Fruit fly (Drosophila melanogaster) whole organism, embryonic: Measurements from ENCODE around the gene Cyfip.
A peak's percentile ranks its signal among the peaks of the same experiment; 100 is the strongest.

Experiments
- CG10267 ChIP-seq: fragments of 200-800 bp; sonication (Bioruptor generic); optimal IDR thresholded peaks from 2 replicates; lab custom pipeline; 2018; ENCODE audit warnings: missing biosample characterization, mild to moderate bottlenecking, missing genetic modification characterization, moderate library complexity
- CG10565 ChIP-seq: fragments of 200-800 bp; sonication (Bioruptor generic); optimal IDR thresholded peaks from 3 replicates; lab custom pipeline; 2016; ENCODE audit warnings: missing biosample characterization, mild to moderate bottlenecking, missing genetic modification characterization
- CG10979 ChIP-seq: fragments of 200-800 bp; sonication (Bioruptor generic); optimal IDR thresholded peaks from 2 replicates; lab custom pipeline; 2018; ENCODE audit warnings: missing biosample characterization, mild to moderate bottlenecking, missing genetic modification characterization, moderate library complexity
- CG12071 ChIP-seq: fragments of 200-800 bp; sonication (Bioruptor generic); optimal IDR thresholded peaks from 3 replicates; lab custom pipeline; 2018; ENCODE audit warnings: missing biosample characterization, mild to moderate bottlenecking, missing genetic modification characterization
- CG14014 ChIP-seq: fragments of 200-800 bp; sonication (Bioruptor generic); IDR thresholded peaks from 2 replicates; pipeline ENCODE4 v1.3.6; 2022; ENCODE audit warnings: missing biosample characterization, missing genetic modification characterization
- CG14860 ChIP-seq: fragments of 200-800 bp; sonication (Bioruptor generic); IDR thresholded peaks from 3 replicates; pipeline ENCODE4 v1.3.6; 2022; ENCODE audit warnings: missing biosample characterization, missing genetic modification characterization; ENCODE audit not compliant: partially characterized antibody
- CG15073 ChIP-seq: fragments of 200-800 bp; sonication (Bioruptor generic); optimal IDR thresholded peaks from 2 replicates; lab custom pipeline; 2016; ENCODE audit warnings: missing biosample characterization, missing genetic modification characterization
- CG15479 ChIP-seq: fragments of 200-800 bp; sonication (Bioruptor generic); optimal IDR thresholded peaks from 3 replicates; lab custom pipeline; 2019; ENCODE audit warnings: missing biosample characterization, mild to moderate bottlenecking, missing genetic modification characterization, moderate library complexity
- CG1603 ChIP-seq: fragments of 200-800 bp; sonication (Bioruptor generic); optimal IDR thresholded peaks from 2 replicates; lab custom pipeline; 2019; ENCODE audit warnings: missing biosample characterization, mild to moderate bottlenecking, missing genetic modification characterization, moderate library complexity
- CG17359 ChIP-seq: fragments of 200-800 bp; sonication (Bioruptor generic); optimal IDR thresholded peaks from 3 replicates; lab custom pipeline; 2018; ENCODE audit warnings: missing biosample characterization, mild to moderate bottlenecking, missing genetic modification characterization, moderate library complexity
- CG18011 ChIP-seq: fragments of 200-800 bp; sonication (Bioruptor generic); optimal IDR thresholded peaks from 2 replicates; lab custom pipeline; 2017; ENCODE audit warnings: missing biosample characterization, missing genetic modification characterization, mild to moderate bottlenecking, moderate library complexity, missing genotype
- CG2712 ChIP-seq: fragments of 200-800 bp; optimal IDR thresholded peaks from 3 replicates; lab custom pipeline; 2019; ENCODE audit warnings: missing biosample characterization, mild to moderate bottlenecking, missing genetic modification characterization, moderate library complexity
- CG30403 ChIP-seq: fragments of 200-800 bp; sonication (Bioruptor generic); optimal IDR thresholded peaks from 3 replicates; lab custom pipeline; 2016; ENCODE audit warnings: missing biosample characterization, missing genetic modification characterization
- CG4282 ChIP-seq: fragments of 200-800 bp; sonication (Bioruptor generic); optimal IDR thresholded peaks from 2 replicates; lab custom pipeline; 2016; ENCODE audit warnings: missing biosample characterization, missing genetic modification characterization
- CG4707 ChIP-seq: fragments of 200-800 bp; sonication (Bioruptor generic); optimal IDR thresholded peaks from 2 replicates; lab custom pipeline; 2018; ENCODE audit warnings: missing biosample characterization, mild to moderate bottlenecking, missing genetic modification characterization, moderate library complexity
- CG7357 ChIP-seq: fragments of 200-800 bp; sonication (Bioruptor generic); IDR thresholded peaks from 3 replicates; pipeline ENCODE4 v1.3.6; 2022; ENCODE audit warnings: missing biosample characterization, missing genetic modification characterization
- CG7556 ChIP-seq: fragments of 200-800 bp; sonication (Bioruptor generic); optimal IDR thresholded peaks from 2 replicates; lab custom pipeline; 2017; ENCODE audit warnings: missing biosample characterization, mild to moderate bottlenecking, missing genetic modification characterization
- CG9437 ChIP-seq: fragments of 200-800 bp; sonication (Bioruptor generic); optimal IDR thresholded peaks from 2 replicates; lab custom pipeline; 2018; ENCODE audit warnings: missing biosample characterization, mild to moderate bottlenecking, missing genetic modification characterization
- CoRest ChIP-seq: fragments of 200-800 bp; sonication (Bioruptor generic); optimal IDR thresholded peaks from 3 replicates; lab custom pipeline; 2018; ENCODE audit warnings: missing biosample characterization, mild to moderate bottlenecking, missing genetic modification characterization, moderate library complexity
- E2f2 ChIP-seq: fragments of 200-800 bp; sonication (Bioruptor generic); IDR thresholded peaks from 2 replicates; pipeline ENCODE4 v1.3.6; 2022; ENCODE audit warnings: missing biosample characterization, missing genetic modification characterization
- HHEX ChIP-seq: fragments of 200-800 bp; sonication (Bioruptor generic); optimal IDR thresholded peaks from 3 replicates; lab custom pipeline; 2017; ENCODE audit warnings: missing biosample characterization, mild to moderate bottlenecking, missing genetic modification characterization, missing genetic modification reagents
- Oli ChIP-seq: fragments of 200-800 bp; sonication (Bioruptor generic); optimal IDR thresholded peaks from 2 replicates; lab custom pipeline; 2018; ENCODE audit warnings: missing biosample characterization, mild to moderate bottlenecking, missing genetic modification characterization, moderate library complexity
- PHDP ChIP-seq: fragments of 200-800 bp; sonication (Bioruptor generic); optimal IDR thresholded peaks from 3 replicates; lab custom pipeline; 2018; ENCODE audit warnings: missing biosample characterization, mild to moderate bottlenecking, missing genetic modification characterization, moderate library complexity
- Sin3A ChIP-seq: fragments of >200 bp; optimal IDR thresholded peaks from 2 replicates; lab custom pipeline; 2018
- Six4 ChIP-seq: fragments of 200-800 bp; sonication (Bioruptor generic); optimal IDR thresholded peaks from 2 replicates; lab custom pipeline; 2016; ENCODE audit warnings: missing biosample characterization, missing genetic modification characterization
- abd-A ChIP-seq: fragments of 200-800 bp; sonication (Bioruptor generic); optimal IDR thresholded peaks from 3 replicates; lab custom pipeline; 2019; ENCODE audit warnings: missing biosample characterization, mild to moderate bottlenecking, missing genetic modification characterization, moderate library complexity
- bbx ChIP-seq: fragments of 200-800 bp; sonication (Bioruptor generic); IDR thresholded peaks from 2 replicates; pipeline ENCODE4 v1.3.6; 2022; ENCODE audit warnings: missing biosample characterization, missing genetic modification characterization; ENCODE audit not compliant: partially characterized antibody
- bsh ChIP-seq, 2 experiments: fragments of 200-800 bp; sonication (Bioruptor generic); optimal IDR thresholded peaks; 2 replicates each; lab custom pipeline; 2017 to 2018; ENCODE audit warnings: mild to moderate bottlenecking in 2 of 2, missing biosample characterization in 2 of 2, missing genetic modification characterization in 2 of 2, moderate library complexity in 1 of 2
- ci ChIP-seq: fragments of 200-800 bp; sonication (Bioruptor generic); IDR thresholded peaks from 3 replicates; pipeline ENCODE4 v1.3.6; 2022; ENCODE audit warnings: missing biosample characterization, missing genetic modification characterization
- crc ChIP-seq: fragments of 200-800 bp; sonication (Bioruptor generic); optimal IDR thresholded peaks from 2 replicates; lab custom pipeline; 2016; ENCODE audit warnings: missing biosample characterization, missing genetic modification characterization
- exex ChIP-seq: fragments of 200-800 bp; sonication (Bioruptor generic); optimal IDR thresholded peaks from 4 replicates; lab custom pipeline; 2018; ENCODE audit warnings: missing biosample characterization, mild to moderate bottlenecking, missing genetic modification characterization, moderate library complexity
- fd64A ChIP-seq: fragments of 200-800 bp; sonication (Bioruptor generic); optimal IDR thresholded peaks from 3 replicates; lab custom pipeline; 2018; ENCODE audit warnings: missing biosample characterization, mild to moderate bottlenecking, missing genetic modification characterization
- fd96Cb ChIP-seq: fragments of 200-800 bp; sonication (Bioruptor generic); optimal IDR thresholded peaks from 2 replicates; lab custom pipeline; 2018; ENCODE audit warnings: missing biosample characterization, mild to moderate bottlenecking, missing genetic modification characterization, moderate library complexity
- grau ChIP-seq: fragments of 200-800 bp; optimal IDR thresholded peaks from 3 replicates; lab custom pipeline; 2019; ENCODE audit warnings: missing biosample characterization, mild to moderate bottlenecking, missing genetic modification characterization, moderate library complexity
- gsb-n ChIP-seq: fragments of 200-800 bp; sonication (Bioruptor generic); optimal IDR thresholded peaks from 3 replicates; lab custom pipeline; 2018; ENCODE audit warnings: missing biosample characterization, mild to moderate bottlenecking, missing genetic modification characterization
- hbn ChIP-seq: fragments of 200-800 bp; sonication (Bioruptor generic); IDR thresholded peaks from 2 replicates; pipeline ENCODE4 v1.3.6; 2022; ENCODE audit warnings: missing biosample characterization, missing genetic modification characterization; ENCODE audit not compliant: partially characterized antibody
- kni ChIP-seq: fragments of 200-800 bp; sonication (Bioruptor generic); optimal IDR thresholded peaks from 3 replicates; lab custom pipeline; 2017; ENCODE audit warnings: mild to moderate bottlenecking, missing biosample characterization, missing genetic modification reagents, missing genetic modification characterization
- otp ChIP-seq: fragments of 200-800 bp; sonication (Bioruptor generic); IDR thresholded peaks from 3 replicates; pipeline ENCODE4, ENCODE4 v1.3.6; 2022; ENCODE audit warnings: missing biosample characterization, missing genetic modification characterization
- pan ChIP-seq, 4 experiments: fragments of >200 bp in 3 of 4; fragments of 200-800 bp in 1 of 4; sonication (Bioruptor generic) in 1 of 4; optimal IDR thresholded peaks in 3 of 4; IDR thresholded peaks in 1 of 4; 2 replicates each; pipeline versions ENCODE4 v1.3.6 to Lab custom; 2017 to 2022; ENCODE audit warnings: missing biosample characterization in 2 of 4, missing genetic modification characterization in 2 of 4, mixed read lengths in 1 of 4
- pho ChIP-seq: fragments of 200-800 bp; sonication (Bioruptor generic); optimal IDR thresholded peaks from 2 replicates; lab custom pipeline; 2016; ENCODE audit warnings: missing biosample characterization, missing genetic modification characterization
- phol ChIP-seq: fragments of 200-800 bp; sonication (Bioruptor generic); optimal IDR thresholded peaks from 3 replicates; lab custom pipeline; 2018; ENCODE audit warnings: missing biosample characterization, mild to moderate bottlenecking, missing genetic modification characterization, moderate library complexity
- prd ChIP-seq, 3 experiments: fragments of >200 bp in 2 of 3; fragments of 200-800 bp in 1 of 3; sonication (Bioruptor generic) in 1 of 3; optimal IDR thresholded peaks in 2 of 3; IDR thresholded peaks in 1 of 3; 2 replicates in 2 of 3; 3 replicates in 1 of 3; pipeline versions ENCODE4 v1.3.6 to Lab custom; 2017 to 2022; ENCODE audit warnings: missing biosample characterization in 1 of 3, missing genetic modification characterization in 1 of 3
- pzg ChIP-seq: fragments of 200-800 bp; sonication (Bioruptor generic); optimal IDR thresholded peaks from 3 replicates; lab custom pipeline; 2018; ENCODE audit warnings: missing biosample characterization, mild to moderate bottlenecking, missing genetic modification characterization, moderate library complexity
- salm ChIP-seq: fragments of 200-800 bp; sonication (Bioruptor generic); optimal IDR thresholded peaks from 2 replicates; lab custom pipeline; 2018; ENCODE audit warnings: missing biosample characterization, mild to moderate bottlenecking, missing genetic modification characterization
- sens ChIP-seq: fragments of 200-800 bp; sonication (Bioruptor generic); peaks from one replicate; lab custom pipeline; 2016; ENCODE audit warnings: missing biosample characterization, missing genetic modification characterization
- unpg ChIP-seq: fragments of 200-800 bp; sonication (Bioruptor generic); optimal IDR thresholded peaks from 3 replicates; lab custom pipeline; 2018; ENCODE audit warnings: missing biosample characterization, mild to moderate bottlenecking, missing genetic modification characterization, moderate library complexity
- wor ChIP-seq: fragments of 200-800 bp; sonication (Bioruptor generic); IDR thresholded peaks from 2 replicates; pipeline ENCODE4 v1.3.6; 2022; ENCODE audit warnings: missing biosample characterization, missing genetic modification characterization

Cyfip gene

dm6 chr3R:15340052-15340732, 7.1 kb downstream of the Cyfip start, which contains the start of gene SerRS-m (continued):
- TF ChIP-seq HHEX (GFP tag; lab: Kevin White, UChicago) (no peak), CG18011 (no peak), CG30403 (GFP tag; lab: Kevin White, UChicago) (no peak), E2f2 (peak; percentile 35), abd-A (no peak), CG10979 (tag; lab: Kevin White, UChicago) (peak; percentile 31), CG4282 (no peak), CG7556 (GFP tag; lab: Kevin White, UChicago) (peak; percentile 22), CG4707 (no peak), wor (GFP tag; lab: Robert Waterston, UW) (no peak), kni (GFP tag; lab: Kevin White, UChicago) (peak; percentile 17), fd96Cb (tag; lab: Kevin White, UChicago) (no peak), CG15479 (GFP tag; lab: Kevin White, UChicago) (no peak), hbn (GFP tag; lab: Robert Waterston, UW) (no peak), crc (GFP tag; lab: Kevin White, UChicago) (no peak), sens (GFP tag; lab: Kevin White, UChicago) (peak; percentile 83), bsh (GFP tag; optimal IDR thresholded peaks at IDR 0.05; lab: Kevin White, UChicago) (peak in 1 of 2 experiments; percentile 62), prd (optimal IDR thresholded peaks at IDR 0.05; lab: Kevin White, UChicago) (no peak), prd (GFP tag; IDR thresholded peaks at IDR 0.05; lab: Robert Waterston, UW) (peak; percentile 21; the same call in 1 of the 3 replicates), phol (tag; lab: Kevin White, UChicago) (peak; percentile 32), CG15073 (GFP tag; lab: Kevin White, UChicago) (no peak), CG2712 (tag; lab: Kevin White, UChicago) (peak; percentile 39), CG17359 (tag; lab: Kevin White, UChicago) (peak; percentile 19), gsb-n (tag; lab: Kevin White, UChicago) (peak; percentile 28), grau (tag; lab: Kevin White, UChicago) (peak; percentile 13), CG14014 (GFP tag; lab: Robert Waterston, UW) (no peak), CG1603 (tag; lab: Kevin White, UChicago) (peak; percentile 19), ci (0 out of 3 replicates have a peak, but pooled peaks have one; percentile 19), CG10565 (no peak), Six4 (GFP tag; lab: Kevin White, UChicago) (peak; percentile 17), CG14860 (no peak), pzg (GFP tag; lab: Kevin White, UChicago) (peak; percentile 3), Oli (tag; lab: Kevin White, UChicago) (peak; percentile 13), PHDP (tag; lab: Kevin White, UChicago) (peak; percentile 17), bbx (GFP tag; lab: Robert Waterston, UW) (no peak), CG7357 (GFP tag; lab: Robert Waterston, UW) (0 out of 3 replicates have a peak, but pooled peaks have one; percentile 6), CG9437 (GFP tag; lab: Kevin White, UChicago) (peak; percentile 99), Sin3A (lab: Kevin White, UChicago) (no peak), CG10267 (tag; lab: Kevin White, UChicago) (peak; percentile 17), fd64A (no peak), pho (peak; percentile 1), salm (no peak), CG12071 (GFP tag; lab: Kevin White, UChicago) (no peak), unpg (peak; percentile 34), pan (optimal IDR thresholded peaks at IDR 0.05; lab: Kevin White, UChicago) (no peak), pan (GFP tag; optimal IDR thresholded peaks at IDR 0.05 in 1 of 2, IDR thresholded peaks at IDR 0.05 in 1 of 2) (no peak), CoRest (tag; lab: Kevin White, UChicago) (peak; percentile 18), otp (no peak), exex (tag; lab: Kevin White, UChicago) (peak; percentile 0)
